Fruit fly (Drosophila melanogaster) whole organism, wandering third instar larva: Measurements from ENCODE around the gene Atg4a.

Experiments
- Dfd ChIP-seq: fragments of >200 bp; optimal IDR thresholded peaks from 2 replicates; lab custom pipeline; 2017; ENCODE audit warnings: missing biosample characterization, missing genetic modification characterization
- Dif ChIP-seq: fragments of 200-275, 200-300 bp; sonication (Bioruptor generic); optimal IDR thresholded peaks from 2 replicates; lab custom pipeline; 2018; ENCODE audit warnings: missing biosample characterization, missing genetic modification characterization; ENCODE audit not compliant: partially characterized antibody
- GATAd ChIP-seq: sonication (Bioruptor generic); optimal IDR thresholded peaks from 2 replicates; lab custom pipeline; 2016; ENCODE audit warnings: missing biosample characterization, missing genetic modification characterization
- Hr78 ChIP-seq: fragments of >200 bp; optimal IDR thresholded peaks from 2 replicates; lab custom pipeline; 2017; ENCODE audit warnings: missing biosample characterization, missing genetic modification characterization
- Mio ChIP-seq: sonication (Bioruptor generic); optimal IDR thresholded peaks from 2 replicates; lab custom pipeline; 2016; ENCODE audit warnings: missing biosample characterization, missing genetic modification characterization
- fru ChIP-seq: fragments of 200-800 bp; sonication (Bioruptor generic); optimal IDR thresholded peaks from 3 replicates; lab custom pipeline; 2016; ENCODE audit warnings: missing biosample characterization, mild to moderate bottlenecking, missing genetic modification characterization
- h ChIP-seq: fragments of 200-800 bp; sonication (Bioruptor generic); optimal IDR thresholded peaks from 3 replicates; lab custom pipeline; 2016; ENCODE audit warnings: missing biosample characterization, mild to moderate bottlenecking, missing genetic modification characterization
- sv ChIP-seq: fragments of 200-800 bp; sonication (Bioruptor generic); optimal IDR thresholded peaks from 3 replicates; lab custom pipeline; 2016; ENCODE audit warnings: missing biosample characterization, missing genetic modification characterization
- usp ChIP-seq: fragments of >200 bp; optimal IDR thresholded peaks from 2 replicates; lab custom pipeline; 2017; ENCODE audit warnings: missing biosample characterization, missing genetic modification characterization

DNA sequence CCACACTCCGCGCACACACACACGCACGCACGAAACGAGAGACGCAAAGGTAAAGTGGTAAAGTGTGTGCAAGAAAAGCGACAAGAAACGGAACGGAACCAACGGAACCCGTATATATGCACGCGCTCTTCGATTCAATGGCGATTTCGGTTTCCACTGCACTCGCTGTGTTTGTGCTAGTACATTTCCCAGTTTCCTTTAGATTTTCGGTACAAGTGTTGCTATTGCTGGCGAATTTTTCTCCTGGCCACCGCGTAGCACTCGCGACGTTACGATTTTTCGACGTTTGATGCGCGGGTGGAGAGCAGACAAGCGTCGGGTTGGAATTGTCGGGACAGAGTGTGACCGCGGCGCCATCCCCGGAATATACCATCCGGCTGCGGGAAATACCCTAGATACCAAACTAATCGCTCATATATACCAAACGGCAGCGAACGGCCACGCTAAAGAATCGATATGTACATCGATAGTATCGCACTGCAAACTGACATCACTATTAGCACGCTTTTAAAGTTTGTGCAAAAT lies 3.2 kb upstream of the Atg4a start, which contains the start of the genes S and ast:
- peak; percentile 28 for TF ChIP-seq Dif (GFP tag; lab: Kevin White, UChicago)
- TF ChIP-seq sv: no peak
- TF ChIP-seq fru (GFP tag; lab: Kevin White, UChicago): peak; percentile 6
- no peak for TF ChIP-seq Dfd (GFP tag; lab: Kevin White, UChicago)
- TF ChIP-seq Hr78 (GFP tag; lab: Kevin White, UChicago): no peak
- no peak for TF ChIP-seq usp (GFP tag; lab: Kevin White, UChicago)
- no peak for TF ChIP-seq GATAd
- no peak for TF ChIP-seq h (GFP tag; lab: Kevin White, UChicago)
- TF ChIP-seq Mio (GFP tag; lab: Kevin White, UChicago): no peak
